Worm (Caenorhabditis elegans): ENCODE measurements around the gene F35B12.9.

DNA sequence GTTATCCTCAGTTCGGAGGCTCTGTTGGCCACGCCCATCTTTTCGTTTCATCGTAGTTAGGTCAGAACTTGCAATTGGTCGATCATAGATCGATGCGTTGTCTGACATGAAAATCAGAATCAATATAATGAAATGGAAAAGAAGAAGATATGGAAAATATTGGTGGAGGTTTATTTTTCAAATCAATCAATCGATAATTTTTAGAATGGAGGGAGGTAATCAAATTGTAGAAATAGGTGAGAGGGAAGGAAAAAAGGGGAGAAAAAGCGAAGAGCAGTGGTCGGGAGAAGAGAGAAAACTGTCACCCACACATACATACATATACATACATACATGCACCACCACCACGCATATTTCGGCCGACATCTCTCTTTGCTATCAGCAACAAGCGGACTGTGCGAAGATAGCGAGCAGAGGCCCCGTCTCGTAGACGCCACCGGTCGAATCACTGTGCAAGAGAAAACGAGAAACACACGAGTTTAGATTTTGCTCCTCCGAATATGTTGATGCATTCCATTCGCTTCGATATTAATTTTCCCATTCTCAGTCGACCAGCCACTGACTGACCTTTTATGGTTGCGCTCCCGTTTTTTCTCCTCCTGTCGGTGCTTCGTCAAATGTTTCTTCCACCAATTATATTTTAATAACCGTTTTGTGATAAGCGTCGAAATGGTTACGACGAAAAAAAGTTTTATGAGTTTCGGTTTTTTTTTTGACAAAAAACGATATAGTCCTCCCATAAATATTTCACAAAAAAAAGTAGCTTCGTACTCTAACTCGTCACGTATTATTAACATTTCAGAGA, 28.5 kb downstream of the F35B12.9 start, which contains the start of gene F35B12.10:
- TF ChIP-seq elt-3 (tag; optimal IDR thresholded peaks at IDR 0.05) (no peak), nhr-76 (tag; optimal IDR thresholded peaks at IDR 0.05) (no peak), lsy-2 (tag; optimal IDR thresholded peaks at IDR 0.05) (no peak), ztf-11 (tag; optimal IDR thresholded peaks at IDR 0.05) (no peak), pha-4 (tag; optimal IDR thresholded peaks at IDR 0.05) (no peak), blmp-1 (tag; optimal IDR thresholded peaks at IDR 0.05) (no peak), mep-1 (tag; optimal IDR thresholded peaks at IDR 0.05) (no peak), snpc-4 (tag; optimal IDR thresholded peaks at IDR 0.05) (no peak), unc-39 (tag; optimal IDR thresholded peaks at IDR 0.05) (no peak), nhr-237 (tag; optimal IDR thresholded peaks at IDR 0.05) (no peak), tbx-8 (GFP tag; optimal IDR thresholded peaks at IDR 0.05) (no peak), cnd-1 (tag; optimal IDR thresholded peaks at IDR 0.05) (no peak), hlh-1 (tag; optimal IDR thresholded peaks at IDR 0.05) (no peak), nhr-28 (tag; optimal IDR thresholded peaks at IDR 0.05) (no peak)
